Fruit fly (Drosophila melanogaster): Measurements from ENCODE around the gene CG15347.

CG15347 gene

dm6 chrX:8408971-8409455, 51.7 kb downstream of the CG15347 start, which contains the start of gene Trf2:
Gene Trf2, plus strand, starts transcription at chrX:8409272.
- TF ChIP-seq h (GFP tag; optimal IDR thresholded peaks at IDR 0.05), result peak; percentile 5
- no peak for TF ChIP-seq usp (GFP tag; optimal IDR thresholded peaks at IDR 0.05)
- TF ChIP-seq brk (GFP tag; optimal IDR thresholded peaks at IDR 0.05), result no peak
- TF ChIP-seq Myc (optimal IDR thresholded peaks at IDR 0.05), result peak; percentile 49
- TF ChIP-seq lola (GFP tag; optimal IDR thresholded peaks at IDR 0.05), result no peak
- TF ChIP-seq GATAd (GFP tag; optimal IDR thresholded peaks at IDR 0.05), result no peak
- TF ChIP-seq dsf (GFP tag; optimal IDR thresholded peaks at IDR 0.05; ENCODE audit: borderline replicate concordance), result no peak
- no peak for TF ChIP-seq Abd-B (GFP tag; optimal IDR thresholded peaks at IDR 0.05)
- TF ChIP-seq woc (GFP tag; optimal IDR thresholded peaks at IDR 0.05), result no peak
- TF ChIP-seq Rel (GFP tag; optimal IDR thresholded peaks at IDR 0.05), result no peak
- peak; percentile 15 for TF ChIP-seq Rel (tag; optimal IDR thresholded peaks at IDR 0.05)
- TF ChIP-seq foxo (GFP tag; optimal IDR thresholded peaks at IDR 0.05), result peak in 1 of 2 experiments; percentile 8
- no peak for TF ChIP-seq Vsx2 (GFP tag; optimal IDR thresholded peaks at IDR 0.05; ENCODE audit: partially characterized antibody)
- TF ChIP-seq CrebA (GFP tag; optimal IDR thresholded peaks at IDR 0.05; ENCODE audit: borderline replicate concordance), result no peak
- no peak for TF ChIP-seq sage (GFP tag; optimal IDR thresholded peaks at IDR 0.05)
- no peak for TF ChIP-seq jim (GFP tag; optimal IDR thresholded peaks at IDR 0.05)
- no peak for TF ChIP-seq dmrt93B (GFP tag; optimal IDR thresholded peaks at IDR 0.05)
- TF ChIP-seq ey (GFP tag; optimal IDR thresholded peaks at IDR 0.05), result no peak
- no peak for TF ChIP-seq Mio (GFP tag; optimal IDR thresholded peaks at IDR 0.05)
- peak; percentile 22 for TF ChIP-seq Dif (GFP tag; optimal IDR thresholded peaks at IDR 0.05; ENCODE audit: partially characterized antibody)
- no peak for TF ChIP-seq br (GFP tag; optimal IDR thresholded peaks at IDR 0.05)
- TF ChIP-seq sv (GFP tag; optimal IDR thresholded peaks at IDR 0.05), result no peak
- no peak for TF ChIP-seq dl (GFP tag; optimal IDR thresholded peaks at IDR 0.05; ENCODE audit: insufficient read depth in 1 of 2, partially characterized antibody in 2 of 2)
- no peak for TF ChIP-seq OdsH (GFP tag; optimal IDR thresholded peaks at IDR 0.05)
- TF ChIP-seq HLH106 (tag; optimal IDR thresholded peaks at IDR 0.05), result no peak
- TF ChIP-seq psq (GFP tag; optimal IDR thresholded peaks at IDR 0.05), result no peak
- no peak for TF ChIP-seq N (GFP tag; optimal IDR thresholded peaks at IDR 0.05)
- TF ChIP-seq Dfd (GFP tag; optimal IDR thresholded peaks at IDR 0.05), result no peak
- peak; percentile 47 for TF ChIP-seq Hnf4 (GFP tag; optimal IDR thresholded peaks at IDR 0.05)
- peak; percentile 3 for TF ChIP-seq Sp1 (GFP tag; optimal IDR thresholded peaks at IDR 0.05)
- no peak for TF ChIP-seq Jra (GFP tag; optimal IDR thresholded peaks at IDR 0.05)
- TF ChIP-seq Hr83 (GFP tag; optimal IDR thresholded peaks at IDR 0.05; ENCODE audit: poor library complexity, severe bottlenecking), result no peak
- TF ChIP-seq rgr (GFP tag; optimal IDR thresholded peaks at IDR 0.05), result peak; percentile 42
- no peak for TF ChIP-seq tai (GFP tag; optimal IDR thresholded peaks at IDR 0.05)

Measured in whole organism, wandering third instar larva.